Fruit fly (Drosophila melanogaster) whole organism, embryonic: ENCODE data around the gene CG9643.
A peak's percentile ranks its signal among the peaks of the same experiment; 100 is the strongest.

ENCODE experiments used
- Awh ChIP-seq: fragments of 200-800 bp; sonication (Bioruptor generic); IDR thresholded peaks from 2 replicates; pipeline ENCODE4, ENCODE4 v1.3.6; 2022; ENCODE audit warnings: missing biosample characterization, missing genetic modification characterization
- CG11723 ChIP-seq: fragments of 200-800 bp; sonication (Bioruptor generic); optimal IDR thresholded peaks from 2 replicates; lab custom pipeline; 2017; ENCODE audit warnings: missing biosample characterization, mild to moderate bottlenecking, missing genetic modification characterization
- CG12071 ChIP-seq: fragments of 200-800 bp; sonication (Bioruptor generic); optimal IDR thresholded peaks from 3 replicates; lab custom pipeline; 2018; ENCODE audit warnings: missing biosample characterization, mild to moderate bottlenecking, missing genetic modification characterization
- CG12236 ChIP-seq: fragments of 200-800 bp; sonication (Bioruptor generic); optimal IDR thresholded peaks from 2 replicates; lab custom pipeline; 2016; ENCODE audit warnings: missing biosample characterization, missing genetic modification characterization
- CG12299 ChIP-seq: fragments of 200-800 bp; sonication (Bioruptor generic); optimal IDR thresholded peaks from 2 replicates; lab custom pipeline; 2018; ENCODE audit warnings: missing biosample characterization, mild to moderate bottlenecking, missing genetic modification characterization
- CG14667 ChIP-seq: fragments of 200-800 bp; sonication (Bioruptor generic); IDR thresholded peaks from 2 replicates; pipeline ENCODE4 v1.3.6; 2022; ENCODE audit warnings: missing biosample characterization, missing genetic modification characterization
- CG15696 ChIP-seq: fragments of 200-800 bp; sonication (Bioruptor generic); optimal IDR thresholded peaks from 2 replicates; lab custom pipeline; 2019; ENCODE audit warnings: missing biosample characterization, mild to moderate bottlenecking, missing genetic modification characterization, moderate library complexity
- CG18262 ChIP-seq: fragments of 200-800 bp; optimal IDR thresholded peaks from 3 replicates; lab custom pipeline; 2019; ENCODE audit warnings: missing biosample characterization, mild to moderate bottlenecking, missing genetic modification characterization, moderate library complexity
- CG18764 ChIP-seq: fragments of 200-800 bp; sonication (Bioruptor generic); optimal IDR thresholded peaks from 3 replicates; lab custom pipeline; 2016; ENCODE audit warnings: missing biosample characterization, missing genetic modification characterization
- CG2199 ChIP-seq: fragments of 200-800 bp; sonication (Bioruptor generic); IDR thresholded peaks from 3 replicates; pipeline ENCODE4 v1.3.6; 2022; ENCODE audit warnings: missing biosample characterization, missing genetic modification characterization
- CG2712 ChIP-seq: fragments of 200-800 bp; optimal IDR thresholded peaks from 3 replicates; lab custom pipeline; 2019; ENCODE audit warnings: missing biosample characterization, mild to moderate bottlenecking, missing genetic modification characterization, moderate library complexity
- CG3163 ChIP-seq: fragments of 200-800 bp; sonication (Bioruptor generic); optimal IDR thresholded peaks from 3 replicates; lab custom pipeline; 2016; ENCODE audit warnings: missing biosample characterization, missing genetic modification characterization
- CG32767 ChIP-seq: fragments of 200-800 bp; sonication (Bioruptor generic); IDR thresholded peaks from 2 replicates; pipeline ENCODE4 v1.3.6; 2022; ENCODE audit warnings: missing biosample characterization, missing genetic modification characterization
- CG3407 ChIP-seq: fragments of 200-800 bp; sonication (Bioruptor generic); optimal IDR thresholded peaks from 2 replicates; lab custom pipeline; 2018; ENCODE audit warnings: missing biosample characterization, mild to moderate bottlenecking, missing genetic modification characterization
- CG34224 ChIP-seq: fragments of 200-800 bp; sonication (Bioruptor generic); IDR thresholded peaks from 3 replicates; pipeline ENCODE4 v1.3.6; 2022; ENCODE audit warnings: missing biosample characterization, missing genetic modification characterization; ENCODE audit not compliant: partially characterized antibody
- CG34376 ChIP-seq: fragments of 200-800 bp; sonication (Bioruptor generic); optimal IDR thresholded peaks from 2 replicates; lab custom pipeline; 2018; ENCODE audit warnings: missing biosample characterization, mild to moderate bottlenecking, missing genetic modification characterization
- CG4328 ChIP-seq: fragments of 200-800 bp; sonication (Bioruptor generic); optimal IDR thresholded peaks from 3 replicates; lab custom pipeline; 2017; ENCODE audit warnings: missing biosample characterization, missing genetic modification reagents, missing genetic modification characterization
- CG5953 ChIP-seq: fragments of 200-800 bp; sonication (Bioruptor generic); IDR thresholded peaks from 2 replicates; pipeline ENCODE4 v1.3.6; 2022; ENCODE audit warnings: missing biosample characterization, missing genetic modification characterization
- CG7839 ChIP-seq: fragments of 200-800 bp; sonication (Bioruptor generic); optimal IDR thresholded peaks from 3 replicates; lab custom pipeline; 2018; ENCODE audit warnings: missing biosample characterization, mild to moderate bottlenecking, missing genetic modification characterization, moderate library complexity
- CG8765 ChIP-seq: fragments of 200-800 bp; sonication (Bioruptor generic); IDR thresholded peaks from 2 replicates; pipeline ENCODE4 v1.3.6; 2022; ENCODE audit warnings: missing biosample characterization, missing genetic modification characterization
- Chrac-16 ChIP-seq: fragments of 200-800 bp; sonication (Bioruptor generic); optimal IDR thresholded peaks from 3 replicates; lab custom pipeline; 2016; ENCODE audit warnings: missing biosample characterization, missing genetic modification characterization
- Dfd ChIP-seq, 2 experiments: fragments of >200 bp; optimal IDR thresholded peaks; 2 replicates each; lab custom pipeline; 2017; ENCODE audit warnings: missing biosample characterization in 2 of 2, missing genetic modification characterization in 2 of 2
- Hr39 ChIP-seq: fragments of >200 bp; optimal IDR thresholded peaks from 2 replicates; lab custom pipeline; 2017
- Jarid2 ChIP-seq: fragments of 200-800 bp; sonication (Bioruptor generic); optimal IDR thresholded peaks from 3 replicates; lab custom pipeline; 2017; ENCODE audit warnings: mild to moderate bottlenecking, missing biosample characterization, missing genetic modification reagents, missing genetic modification characterization
- MBD-R2 ChIP-seq: fragments of 200-800 bp; sonication (Bioruptor generic); IDR thresholded peaks from 2 replicates; pipeline ENCODE4 v1.3.6; 2022; ENCODE audit warnings: missing biosample characterization, missing genetic modification characterization
- NC2β ChIP-seq: fragments of 200-800 bp; sonication (Bioruptor generic); optimal IDR thresholded peaks from 2 replicates; lab custom pipeline; 2016; ENCODE audit warnings: missing biosample characterization, missing genetic modification characterization
- NK7.1 ChIP-seq: fragments of 200-800 bp; sonication (Bioruptor generic); optimal IDR thresholded peaks from 3 replicates; lab custom pipeline; 2016; ENCODE audit warnings: missing biosample characterization, missing genetic modification characterization
- Ptx1 ChIP-seq: fragments of 200-800 bp; sonication (Bioruptor generic); IDR thresholded peaks from 2 replicates; pipeline ENCODE4 v1.3.6; 2022; ENCODE audit warnings: missing biosample characterization, missing genetic modification characterization
- Ravus ChIP-seq: fragments of 200-800 bp; sonication (Bioruptor generic); IDR thresholded peaks from 2 replicates; pipeline ENCODE4 v1.3.6; 2022; ENCODE audit warnings: missing biosample characterization, missing genetic modification characterization
- Xrp1 ChIP-seq: fragments of 200-800 bp; sonication (Bioruptor generic); IDR thresholded peaks from 2 replicates; pipeline ENCODE4 v1.3.6; 2022; ENCODE audit warnings: missing biosample characterization, missing genetic modification characterization
- az2 ChIP-seq: fragments of 200-800 bp; sonication (Bioruptor generic); optimal IDR thresholded peaks from 3 replicates; lab custom pipeline; 2016; ENCODE audit warnings: missing biosample characterization, missing genetic modification characterization
- br ChIP-seq: fragments of >200 bp; optimal IDR thresholded peaks from 2 replicates; lab custom pipeline; 2017
- cg ChIP-seq: fragments of 200-800 bp; sonication (Bioruptor generic); optimal IDR thresholded peaks from 3 replicates; lab custom pipeline; 2019; ENCODE audit warnings: missing biosample characterization, mild to moderate bottlenecking, missing genetic modification characterization, moderate library complexity
- eve ChIP-seq, 2 experiments: fragments of >200 bp; optimal IDR thresholded peaks; 2 replicates each; lab custom pipeline; 2017; ENCODE audit warnings: missing biosample characterization in 2 of 2, missing genetic modification characterization in 2 of 2
- fd102C ChIP-seq: fragments of 200-800 bp; sonication (Bioruptor generic); optimal IDR thresholded peaks from 2 replicates; lab custom pipeline; 2018; ENCODE audit warnings: missing biosample characterization, mild to moderate bottlenecking, missing genetic modification characterization, moderate library complexity
- fu2 ChIP-seq: fragments of 200-800 bp; sonication (Bioruptor generic); optimal IDR thresholded peaks from 2 replicates; lab custom pipeline; 2016; ENCODE audit warnings: missing biosample characterization, missing genetic modification characterization
- gcm2 ChIP-seq: fragments of 200-800 bp; sonication (Bioruptor generic); optimal IDR thresholded peaks from 2 replicates; lab custom pipeline; 2016; ENCODE audit warnings: missing biosample characterization, missing genetic modification characterization
- gro ChIP-seq: fragments of 200-800 bp; sonication (Bioruptor generic); optimal IDR thresholded peaks from 2 replicates; lab custom pipeline; 2016; ENCODE audit warnings: missing biosample characterization, missing genetic modification characterization
- h ChIP-seq: fragments of >200 bp; optimal IDR thresholded peaks from 2 replicates; lab custom pipeline; 2017
- ind ChIP-seq: fragments of 200-800 bp; sonication (Bioruptor generic); optimal IDR thresholded peaks from 3 replicates; lab custom pipeline; 2016; ENCODE audit warnings: missing biosample characterization, missing genetic modification characterization
- jing ChIP-seq: fragments of 200-800 bp; sonication (Bioruptor generic); optimal IDR thresholded peaks from 2 replicates; lab custom pipeline; 2018; ENCODE audit warnings: missing biosample characterization, mild to moderate bottlenecking, missing genetic modification characterization
- kah ChIP-seq: fragments of 200-800 bp; sonication (Bioruptor generic); optimal IDR thresholded peaks from 2 replicates; lab custom pipeline; 2018; ENCODE audit warnings: missing biosample characterization, mild to moderate bottlenecking, missing genetic modification characterization
- ken ChIP-seq: fragments of 200-800 bp; sonication (Bioruptor generic); IDR thresholded peaks from 3 replicates; pipeline ENCODE4 v1.3.6; 2022; ENCODE audit warnings: missing biosample characterization, missing genetic modification characterization
- mld ChIP-seq: fragments of 200-800 bp; sonication (Bioruptor generic); IDR thresholded peaks from 3 replicates; pipeline ENCODE4 v1.3.6; 2022; ENCODE audit warnings: missing biosample characterization, missing genetic modification characterization; ENCODE audit not compliant: partially characterized antibody
- pros ChIP-seq: fragments of 200-800 bp; sonication (Bioruptor generic); optimal IDR thresholded peaks from 3 replicates; lab custom pipeline; 2019; ENCODE audit warnings: missing biosample characterization, mild to moderate bottlenecking, missing genetic modification characterization, moderate library complexity
- run ChIP-seq: fragments of 200-800 bp; sonication (Bioruptor generic); optimal IDR thresholded peaks from 3 replicates; lab custom pipeline; 2018; ENCODE audit warnings: missing biosample characterization, mild to moderate bottlenecking, missing genetic modification characterization
- slbo ChIP-seq: fragments of 200-800 bp; sonication (Bioruptor generic); IDR thresholded peaks from 2 replicates; pipeline ENCODE4 v1.3.6; 2022; ENCODE audit warnings: missing biosample characterization, missing genetic modification characterization
- slou ChIP-seq: fragments of 200-800 bp; sonication (Bioruptor generic); optimal IDR thresholded peaks from 3 replicates; lab custom pipeline; 2016; ENCODE audit warnings: missing biosample characterization, missing genetic modification characterization
- tio ChIP-seq: fragments of 200-800 bp; sonication (Bioruptor generic); optimal IDR thresholded peaks from 2 replicates; lab custom pipeline; 2017; ENCODE audit warnings: missing biosample characterization, missing genetic modification characterization, inconsistent platforms
- tna ChIP-seq: fragments of 200-800 bp; sonication (Bioruptor generic); IDR thresholded peaks from 2 replicates; pipeline ENCODE4 v1.3.6; 2022; ENCODE audit warnings: missing biosample characterization, missing genetic modification characterization; ENCODE audit not compliant: partially characterized antibody
- toy ChIP-seq: fragments of 200-800 bp; sonication (Bioruptor generic); IDR thresholded peaks from 2 replicates; pipeline ENCODE4 v1.3.6; 2022; ENCODE audit warnings: missing biosample characterization, missing genetic modification characterization
- unpg ChIP-seq: fragments of 200-800 bp; sonication (Bioruptor generic); optimal IDR thresholded peaks from 3 replicates; lab custom pipeline; 2018; ENCODE audit warnings: missing biosample characterization, mild to moderate bottlenecking, missing genetic modification characterization, moderate library complexity

Gene CG9643

DNA sequence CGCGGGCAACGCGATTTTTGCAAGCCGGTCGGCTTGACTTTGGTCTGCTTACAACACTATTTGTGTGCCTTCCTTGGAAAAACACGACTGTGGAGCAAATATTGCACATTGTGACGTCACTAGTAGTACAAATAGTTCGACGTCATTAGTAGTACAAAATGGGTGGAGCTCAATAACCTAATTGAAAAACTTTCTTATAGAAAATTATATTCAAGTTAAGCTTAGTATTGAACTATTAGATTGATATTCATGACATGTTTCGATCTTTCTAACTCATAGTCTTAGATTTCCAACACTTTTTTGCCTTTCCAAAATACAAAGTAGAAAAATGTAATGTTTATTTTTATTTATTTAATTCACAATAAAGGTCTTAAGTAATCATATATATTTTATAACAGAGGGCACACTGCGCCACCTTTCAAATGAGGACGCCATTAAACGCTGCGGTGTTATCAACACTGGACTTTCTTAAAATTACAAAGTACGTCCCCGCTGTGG is 6.6 kb downstream of the CG9643 start, which contains the start of the genes Rrp1 and gammaTub23C (continued):
- TF ChIP-seq CG15696 (tag; lab: Kevin White, UChicago), result peak; percentile 88
- peak; percentile 47 for TF ChIP-seq pros (GFP tag; lab: Kevin White, UChicago)
- no peak for TF ChIP-seq Awh
- TF ChIP-seq ken (GFP tag; lab: Robert Waterston, UW), result peak; percentile 44; the same call in 1 of the 3 replicates
- peak; percentile 41 for TF ChIP-seq CG12236 (GFP tag; lab: Kevin White, UChicago)
- TF ChIP-seq cg, result no peak
- TF ChIP-seq CG7839, result peak; percentile 94
- TF ChIP-seq fd102C (GFP tag; lab: Kevin White, UChicago), result peak; percentile 54
- peak; percentile 95 for TF ChIP-seq CG18262 (tag; lab: Kevin White, UChicago)
- TF ChIP-seq unpg, result peak; percentile 82
- no peak for TF ChIP-seq tna (GFP tag; lab: Robert Waterston, UW)
- TF ChIP-seq CG5953 (GFP tag; lab: Robert Waterston, UW), result peak; percentile 52
- TF ChIP-seq CG12299 (tag; lab: Kevin White, UChicago), result peak; percentile 79
- peak; percentile 50 for TF ChIP-seq NK7.1 (GFP tag; lab: Kevin White, UChicago)
- peak; percentile 34 for TF ChIP-seq Ravus
- TF ChIP-seq CG32767 (GFP tag; lab: Robert Waterston, UW), result peak; percentile 78; the same call in 1 of the 2 replicates
- peak; percentile 98 for TF ChIP-seq tio
- TF ChIP-seq run (tag; lab: Kevin White, UChicago), result peak; percentile 64
- TF ChIP-seq ind (GFP tag; lab: Kevin White, UChicago), result peak; percentile 93
- TF ChIP-seq CG3163 (GFP tag; lab: Kevin White, UChicago), result peak; percentile 10
- TF ChIP-seq gcm2 (GFP tag; lab: Kevin White, UChicago), result peak; percentile 55
- TF ChIP-seq CG2712 (tag; lab: Kevin White, UChicago), result peak; percentile 94
- TF ChIP-seq Xrp1 (GFP tag; lab: Robert Waterston, UW), result peak; percentile 88
- TF ChIP-seq eve (GFP tag; optimal IDR thresholded peaks at IDR 0.05; lab: Kevin White, UChicago), result no peak
- peak; percentile 55 for TF ChIP-seq NC2β (GFP tag; lab: Kevin White, UChicago)
- TF ChIP-seq CG2199 (GFP tag; lab: Robert Waterston, UW), result no peak
- TF ChIP-seq h (lab: Kevin White, UChicago), result no peak
- no peak for TF ChIP-seq mld (GFP tag; lab: Robert Waterston, UW)
- no peak for TF ChIP-seq CG34224 (GFP tag; lab: Robert Waterston, UW)
- peak; percentile 92 for TF ChIP-seq Chrac-16 (GFP tag; lab: Kevin White, UChicago)
- TF ChIP-seq MBD-R2 (GFP tag; lab: Robert Waterston, UW), result peak; percentile 76
- TF ChIP-seq kah (GFP tag; lab: Kevin White, UChicago), result peak; percentile 66
- peak in 1 of 2 experiments; percentile 56 for TF ChIP-seq Dfd (GFP tag; optimal IDR thresholded peaks at IDR 0.05; lab: Kevin White, UChicago)
- peak; percentile 84 for TF ChIP-seq CG4328 (GFP tag; lab: Kevin White, UChicago)
- TF ChIP-seq CG3407 (GFP tag; lab: Kevin White, UChicago), result peak; percentile 84
- no peak for TF ChIP-seq Jarid2 (GFP tag; lab: Kevin White, UChicago)
- TF ChIP-seq Ptx1, result peak; percentile 92
- TF ChIP-seq fu2 (GFP tag; lab: Kevin White, UChicago), result peak; percentile 63
- peak; percentile 61; the same call in 1 of the 2 replicates for TF ChIP-seq CG8765 (GFP tag; lab: Robert Waterston, UW)
- peak; percentile 69 for TF ChIP-seq CG12071 (GFP tag; lab: Kevin White, UChicago)
- TF ChIP-seq Hr39 (lab: Kevin White, UChicago), result no peak
- TF ChIP-seq CG11723 (GFP tag; lab: Kevin White, UChicago), result peak; percentile 85
- TF ChIP-seq slou (GFP tag; lab: Kevin White, UChicago), result peak; percentile 94
- peak; percentile 63 for TF ChIP-seq jing (GFP tag; lab: Kevin White, UChicago)
- peak; percentile 72 for TF ChIP-seq CG14667 (GFP tag; lab: Robert Waterston, UW)
- TF ChIP-seq br (lab: Kevin White, UChicago), result no peak
- peak; percentile 93 for TF ChIP-seq az2 (GFP tag; lab: Kevin White, UChicago)
- TF ChIP-seq CG18764 (GFP tag; lab: Kevin White, UChicago), result peak; percentile 88
- TF ChIP-seq gro, result peak; percentile 50
- peak; percentile 91 for TF ChIP-seq slbo (GFP tag; lab: Robert Waterston, UW)
- peak; percentile 81 for TF ChIP-seq CG34376 (GFP tag; lab: Kevin White, UChicago)
- TF ChIP-seq toy, result 0 out of 2 replicates have a peak, but pooled peaks have one; percentile 17
